Worm (Caenorhabditis elegans): ENCODE data around the gene tph-1.

ce11 chrII:7547269-7547668 lies 1.9 kb upstream of the tph-1 start:
- no peak for TF ChIP-seq dao-5 (tag; optimal IDR thresholded peaks at IDR 0.05)
- TF ChIP-seq W03F9.2 (tag; optimal IDR thresholded peaks at IDR 0.05) = no peak
- no peak for TF ChIP-seq him-1 (tag; optimal IDR thresholded peaks at IDR 0.05)

Data from whole organism, L4/young adult.